Fruit fly (Drosophila melanogaster): Measurements from ENCODE around the gene CG4194.

The CG4194 gene

dm6 chrX:2070708-2071063, 2.3 kb downstream of the CG4194 start (continued):
- TF ChIP-seq CG15696 (tag; optimal IDR thresholded peaks at IDR 0.05): no peak
- peak; percentile 32 for TF ChIP-seq crc (GFP tag; optimal IDR thresholded peaks at IDR 0.05)
- TF ChIP-seq Sry-δ (GFP tag; optimal IDR thresholded peaks at IDR 0.05): no peak
- no peak for TF ChIP-seq corto (GFP tag; optimal IDR thresholded peaks at IDR 0.05)
- TF ChIP-seq kah (GFP tag; optimal IDR thresholded peaks at IDR 0.05): no peak
- peak; percentile 51; the same call in 1 of the 2 replicates for TF ChIP-seq ssp (GFP tag; IDR thresholded peaks at IDR 0.05)
- no peak for TF ChIP-seq CG18011 (GFP tag; optimal IDR thresholded peaks at IDR 0.05)
- TF ChIP-seq Dip3 (GFP tag; optimal IDR thresholded peaks at IDR 0.05): peak; percentile 52
- TF ChIP-seq Mad (GFP tag; optimal IDR thresholded peaks at IDR 0.05): peak; percentile 14
- TF ChIP-seq BtbVII (GFP tag; optimal IDR thresholded peaks at IDR 0.05): peak; percentile 59
- TF ChIP-seq bigmax (GFP tag; optimal IDR thresholded peaks at IDR 0.05): no peak
- TF ChIP-seq CG4854 (GFP tag; optimal IDR thresholded peaks at IDR 0.05): no peak
- peak; percentile 75 for TF ChIP-seq CG14441 (GFP tag; IDR thresholded peaks at IDR 0.05)
- no peak for TF ChIP-seq fru (optimal IDR thresholded peaks at IDR 0.05)
- peak; percentile 13 for TF ChIP-seq az2 (GFP tag; optimal IDR thresholded peaks at IDR 0.05)
- TF ChIP-seq Gug (GFP tag; IDR thresholded peaks at IDR 0.05): peak; percentile 63; the same call in 2 of the 4 replicates
- no peak for TF ChIP-seq eve (GFP tag; optimal IDR thresholded peaks at IDR 0.05)
- TF ChIP-seq crp (GFP tag; optimal IDR thresholded peaks at IDR 0.05): no peak
- TF ChIP-seq CG13424 (tag; optimal IDR thresholded peaks at IDR 0.05): peak; percentile 77
- peak; percentile 76 for TF ChIP-seq Mrtf (GFP tag; IDR thresholded peaks at IDR 0.05)
- peak; percentile 84 for TF ChIP-seq CG10543 (GFP tag; optimal IDR thresholded peaks at IDR 0.05)
- TF ChIP-seq Side (GFP tag; optimal IDR thresholded peaks at IDR 0.05): peak; percentile 76
- TF ChIP-seq CG18619 (GFP tag; optimal IDR thresholded peaks at IDR 0.05): peak; percentile 42
- TF ChIP-seq crol (GFP tag; IDR thresholded peaks at IDR 0.05): peak; percentile 28; the same call in 1 of the 2 replicates
- TF ChIP-seq CG32772 (GFP tag; IDR thresholded peaks at IDR 0.05): peak; percentile 61
- TF ChIP-seq pros (GFP tag; optimal IDR thresholded peaks at IDR 0.05): no peak
- TF ChIP-seq CG4707 (GFP tag; optimal IDR thresholded peaks at IDR 0.05): no peak
- no peak for TF ChIP-seq oc (tag; optimal IDR thresholded peaks at IDR 0.05)
- TF ChIP-seq CG15269 (tag; optimal IDR thresholded peaks at IDR 0.05): peak; percentile 72
- TF ChIP-seq CG10565 (GFP tag; optimal IDR thresholded peaks at IDR 0.05): no peak
- no peak for TF ChIP-seq Lhr (GFP tag; optimal IDR thresholded peaks at IDR 0.05)
- peak; percentile 56 for TF ChIP-seq grn (GFP tag; optimal IDR thresholded peaks at IDR 0.05)
- TF ChIP-seq CG15479 (GFP tag; optimal IDR thresholded peaks at IDR 0.05): peak; percentile 53
- TF ChIP-seq sens-2 (GFP tag; IDR thresholded peaks at IDR 0.05): no peak
- no peak for TF ChIP-seq CG12236 (GFP tag; optimal IDR thresholded peaks at IDR 0.05)
- TF ChIP-seq tap (tag; optimal IDR thresholded peaks at IDR 0.05): peak; percentile 57
- no peak for TF ChIP-seq fd102C (GFP tag; optimal IDR thresholded peaks at IDR 0.05)
- peak; percentile 30 for TF ChIP-seq CG8388 (GFP tag; optimal IDR thresholded peaks at IDR 0.05)
- TF ChIP-seq ara (GFP tag; IDR thresholded peaks at IDR 0.05): no peak
- TF ChIP-seq CG6654 (GFP tag; optimal IDR thresholded peaks at IDR 0.05): no peak
- TF ChIP-seq CG6272 (GFP tag; IDR thresholded peaks at IDR 0.05): peak; percentile 39; the same call in 1 of the 2 replicates
- no peak for TF ChIP-seq ap (GFP tag; IDR thresholded peaks at IDR 0.05)
- TF ChIP-seq CG2120 (GFP tag; optimal IDR thresholded peaks at IDR 0.05): peak; percentile 70
- TF ChIP-seq pnt (GFP tag; optimal IDR thresholded peaks at IDR 0.05): peak; percentile 56
- no peak for TF ChIP-seq CG2116 (GFP tag; optimal IDR thresholded peaks at IDR 0.05)
- TF ChIP-seq gem (tag; optimal IDR thresholded peaks at IDR 0.05): peak; percentile 69
- TF ChIP-seq run (tag; optimal IDR thresholded peaks at IDR 0.05): no peak
- peak; percentile 75 for TF ChIP-seq esg (GFP tag; conservative IDR thresholded peaks at IDR 0.05)
- TF ChIP-seq CG4404 (GFP tag; IDR thresholded peaks at IDR 0.05): peak; percentile 53
- TF ChIP-seq CG9727 (GFP tag; optimal IDR thresholded peaks at IDR 0.05): peak; percentile 49
- TF ChIP-seq MTF-1 (GFP tag; optimal IDR thresholded peaks at IDR 0.05; ENCODE audit: borderline replicate concordance): no peak
- TF ChIP-seq Spps (tag; optimal IDR thresholded peaks at IDR 0.05): no peak
